Fruit fly (Drosophila melanogaster) whole organism, embryonic: ENCODE data around the gene RpS25.
A peak's percentile ranks its signal among the peaks of the same experiment; 100 is the strongest.

Source experiments
- Antp ChIP-seq: fragments of 200-800 bp; sonication (Bioruptor generic); optimal IDR thresholded peaks from 3 replicates; lab custom pipeline; 2016; ENCODE audit warnings: missing biosample characterization, missing genetic modification characterization
- CG10543 ChIP-seq: fragments of 200-800 bp; sonication (Bioruptor generic); optimal IDR thresholded peaks from 3 replicates; lab custom pipeline; 2017; ENCODE audit warnings: missing biosample characterization, mild to moderate bottlenecking, missing genetic modification characterization, moderate library complexity
- CG10979 ChIP-seq: fragments of 200-800 bp; sonication (Bioruptor generic); optimal IDR thresholded peaks from 2 replicates; lab custom pipeline; 2018; ENCODE audit warnings: missing biosample characterization, mild to moderate bottlenecking, missing genetic modification characterization, moderate library complexity
- CG11093 ChIP-seq: fragments of 200-800 bp; sonication (Bioruptor generic); IDR thresholded peaks from 3 replicates; pipeline ENCODE4 v1.3.6; 2022; ENCODE audit warnings: missing biosample characterization, missing genetic modification characterization
- CG14050 ChIP-seq: fragments of 200-800 bp; sonication (Bioruptor generic); IDR thresholded peaks from 3 replicates; pipeline ENCODE4 v1.3.6; 2022; ENCODE audit warnings: missing biosample characterization, missing genetic modification characterization
- CG1529 ChIP-seq: fragments of 200-800 bp; sonication (Bioruptor generic); optimal IDR thresholded peaks from 3 replicates; lab custom pipeline; 2018; ENCODE audit warnings: missing biosample characterization, missing genetic modification characterization
- CG1647 ChIP-seq: fragments of 200-800 bp; sonication (Bioruptor generic); optimal IDR thresholded peaks from 3 replicates; lab custom pipeline; 2016; ENCODE audit warnings: missing biosample characterization, missing genetic modification characterization
- CG17361 ChIP-seq: fragments of 200-800 bp; sonication (Bioruptor generic); IDR thresholded peaks from 3 replicates; pipeline ENCODE4 v1.3.6; 2022; ENCODE audit warnings: missing biosample characterization, missing genetic modification characterization
- CG17829 ChIP-seq: fragments of 200-800 bp; optimal IDR thresholded peaks from 2 replicates; lab custom pipeline; 2019; ENCODE audit warnings: missing biosample characterization, mild to moderate bottlenecking, missing genetic modification characterization, moderate library complexity
- CG18262 ChIP-seq: fragments of 200-800 bp; optimal IDR thresholded peaks from 3 replicates; lab custom pipeline; 2019; ENCODE audit warnings: missing biosample characterization, mild to moderate bottlenecking, missing genetic modification characterization, moderate library complexity
- CG2202 ChIP-seq: fragments of 200-800 bp; sonication (Bioruptor generic); optimal IDR thresholded peaks from 2 replicates; lab custom pipeline; 2018; ENCODE audit warnings: missing biosample characterization, mild to moderate bottlenecking, missing genetic modification characterization
- CG34422 ChIP-seq: fragments of 200-800 bp; sonication (Bioruptor generic); IDR thresholded peaks from 3 replicates; pipeline ENCODE4 v1.3.6; 2022; ENCODE audit warnings: missing biosample characterization, missing genetic modification characterization
- CG6791 ChIP-seq: fragments of 200-800 bp; sonication (Bioruptor generic); IDR thresholded peaks from 3 replicates; pipeline ENCODE4 v1.3.6; 2022; ENCODE audit warnings: missing biosample characterization, missing genetic modification characterization; ENCODE audit not compliant: partially characterized antibody
- CG8765 ChIP-seq: fragments of 200-800 bp; sonication (Bioruptor generic); IDR thresholded peaks from 2 replicates; pipeline ENCODE4 v1.3.6; 2022; ENCODE audit warnings: missing biosample characterization, missing genetic modification characterization
- CoRest ChIP-seq: fragments of 200-800 bp; sonication (Bioruptor generic); optimal IDR thresholded peaks from 3 replicates; lab custom pipeline; 2018; ENCODE audit warnings: missing biosample characterization, mild to moderate bottlenecking, missing genetic modification characterization, moderate library complexity
- D19B ChIP-seq: fragments of 200-800 bp; sonication (Bioruptor generic); optimal IDR thresholded peaks from 2 replicates; lab custom pipeline; 2017; ENCODE audit warnings: missing biosample characterization, mild to moderate bottlenecking, missing genetic modification characterization
- Doc3 ChIP-seq: fragments of 200-800 bp; sonication (Bioruptor generic); IDR thresholded peaks from 3 replicates; pipeline ENCODE4 v1.3.6; 2022; ENCODE audit warnings: missing biosample characterization, missing genetic modification characterization; ENCODE audit not compliant: partially characterized antibody
- Dp ChIP-seq: fragments of 200-800 bp; sonication (Bioruptor generic); optimal IDR thresholded peaks from 2 replicates; lab custom pipeline; 2018; ENCODE audit warnings: missing biosample characterization, mild to moderate bottlenecking, missing genetic modification characterization, moderate library complexity
- Ets65A ChIP-seq: fragments of 200-800 bp; sonication (Bioruptor generic); peaks from one replicate; lab custom pipeline; 2016; ENCODE audit warnings: missing biosample characterization, missing genetic modification characterization
- Hmr ChIP-seq: fragments of 200-800 bp; sonication (Bioruptor generic); optimal IDR thresholded peaks from 3 replicates; lab custom pipeline; 2017; ENCODE audit warnings: mild to moderate bottlenecking, missing biosample characterization, missing genetic modification reagents, missing genetic modification characterization
- Hr78 ChIP-seq, 2 experiments: fragments of 200-800 bp in 1 of 2; fragments of >200 bp in 1 of 2; sonication (Bioruptor generic) in 1 of 2; optimal IDR thresholded peaks; 2 replicates each; lab custom pipeline; 2017 to 2019; ENCODE audit warnings: missing biosample characterization in 2 of 2, missing genetic modification characterization in 2 of 2, mild to moderate bottlenecking in 1 of 2, moderate library complexity in 1 of 2
- Jarid2 ChIP-seq: fragments of 200-800 bp; sonication (Bioruptor generic); optimal IDR thresholded peaks from 3 replicates; lab custom pipeline; 2017; ENCODE audit warnings: mild to moderate bottlenecking, missing biosample characterization, missing genetic modification reagents, missing genetic modification characterization
- Kr ChIP-seq: fragments of 200-800 bp; sonication (Bioruptor generic); optimal IDR thresholded peaks from 2 replicates; lab custom pipeline; 2017; ENCODE audit warnings: missing biosample characterization, mild to moderate bottlenecking, missing genetic modification characterization
- Mes4 ChIP-seq: fragments of 200-800 bp; sonication (Bioruptor generic); optimal IDR thresholded peaks from 2 replicates; lab custom pipeline; 2016; ENCODE audit warnings: missing biosample characterization, missing genetic modification characterization
- PHDP ChIP-seq: fragments of 200-800 bp; sonication (Bioruptor generic); optimal IDR thresholded peaks from 3 replicates; lab custom pipeline; 2018; ENCODE audit warnings: missing biosample characterization, mild to moderate bottlenecking, missing genetic modification characterization, moderate library complexity
- Rx ChIP-seq: fragments of 200-800 bp; sonication (Bioruptor generic); IDR thresholded peaks from 2 replicates; pipeline ENCODE4 v1.3.6; 2022; ENCODE audit warnings: missing biosample characterization, missing genetic modification characterization
- Sry-β ChIP-seq: fragments of 200-800 bp; sonication (Bioruptor generic); optimal IDR thresholded peaks from 2 replicates; lab custom pipeline; 2018; ENCODE audit warnings: missing biosample characterization, mild to moderate bottlenecking, missing genetic modification characterization, moderate library complexity
- Trl ChIP-seq, 3 experiments: fragments of >200 bp in 2 of 3; fragments of 200-800 bp in 1 of 3; sonication (Bioruptor generic) in 1 of 3; optimal IDR thresholded peaks; 2 replicates in 1 of 3; 3 replicates in 2 of 3; lab custom pipeline; 2016 to 2017; ENCODE audit warnings: missing biosample characterization in 1 of 3, missing genetic modification characterization in 1 of 3
- Vsx1 ChIP-seq: fragments of 200-800 bp; sonication (Bioruptor generic); optimal IDR thresholded peaks from 2 replicates; lab custom pipeline; 2017; ENCODE audit warnings: missing biosample characterization, mild to moderate bottlenecking, missing genetic modification characterization, missing genetic modification reagents
- YL-1 ChIP-seq: fragments of 200-800 bp; sonication (Bioruptor generic); optimal IDR thresholded peaks from 3 replicates; lab custom pipeline; 2017; ENCODE audit warnings: missing biosample characterization, mild to moderate bottlenecking, missing genetic modification characterization
- bsh ChIP-seq, 2 experiments: fragments of 200-800 bp; sonication (Bioruptor generic); optimal IDR thresholded peaks; 2 replicates each; lab custom pipeline; 2017 to 2018; ENCODE audit warnings: mild to moderate bottlenecking in 2 of 2, missing biosample characterization in 2 of 2, missing genetic modification characterization in 2 of 2, moderate library complexity in 1 of 2
- chinmo ChIP-seq: fragments of 200-800 bp; sonication (Bioruptor generic); IDR thresholded peaks from 4 replicates; pipeline ENCODE4 v1.3.6; 2022; ENCODE audit warnings: missing biosample characterization, missing genetic modification characterization; ENCODE audit not compliant: partially characterized antibody
- croc ChIP-seq: fragments of 200-800 bp; sonication (Bioruptor generic); conservative IDR thresholded peaks from 3 replicates; pipeline ENCODE4 v1.3.6; 2022; ENCODE audit warnings: missing biosample characterization, missing genetic modification characterization
- dysf ChIP-seq: fragments of 200-800 bp; sonication (Bioruptor generic); IDR thresholded peaks from 3 replicates; pipeline ENCODE4 v1.3.6; 2022; ENCODE audit warnings: missing biosample characterization, missing genetic modification characterization
- fd102C ChIP-seq: fragments of 200-800 bp; sonication (Bioruptor generic); optimal IDR thresholded peaks from 2 replicates; lab custom pipeline; 2018; ENCODE audit warnings: missing biosample characterization, mild to moderate bottlenecking, missing genetic modification characterization, moderate library complexity
- lola ChIP-seq, 3 experiments: fragments of >200 bp in 2 of 3; fragments of 200-800 bp in 1 of 3; sonication (Bioruptor generic) in 1 of 3; optimal IDR thresholded peaks; 2 replicates each; lab custom pipeline; 2017 to 2019; ENCODE audit warnings: missing biosample characterization in 3 of 3, missing genetic modification characterization in 3 of 3, mild to moderate bottlenecking in 1 of 3, moderate library complexity in 1 of 3
- scrt ChIP-seq: fragments of 200-800 bp; sonication (Bioruptor generic); optimal IDR thresholded peaks from 2 replicates; lab custom pipeline; 2018; ENCODE audit warnings: missing biosample characterization, mild to moderate bottlenecking, missing genetic modification characterization, moderate library complexity
- slbo ChIP-seq: fragments of 200-800 bp; sonication (Bioruptor generic); IDR thresholded peaks from 2 replicates; pipeline ENCODE4 v1.3.6; 2022; ENCODE audit warnings: missing biosample characterization, missing genetic modification characterization
- slp2 ChIP-seq: fragments of 200-800 bp; sonication (Bioruptor generic); optimal IDR thresholded peaks from 2 replicates; lab custom pipeline; 2016; ENCODE audit warnings: missing biosample characterization, missing genetic modification characterization
- sug ChIP-seq: fragments of 200-800 bp; optimal IDR thresholded peaks from 2 replicates; lab custom pipeline; 2019; ENCODE audit warnings: missing biosample characterization, mild to moderate bottlenecking, missing genetic modification characterization, moderate library complexity
- tna ChIP-seq: fragments of 200-800 bp; sonication (Bioruptor generic); IDR thresholded peaks from 2 replicates; pipeline ENCODE4 v1.3.6; 2022; ENCODE audit warnings: missing biosample characterization, missing genetic modification characterization; ENCODE audit not compliant: partially characterized antibody
- wek ChIP-seq: fragments of 200-800 bp; sonication (Bioruptor generic); optimal IDR thresholded peaks from 3 replicates; lab custom pipeline; 2018; ENCODE audit warnings: missing biosample characterization, mild to moderate bottlenecking, missing genetic modification characterization, moderate library complexity
- wor ChIP-seq: fragments of 200-800 bp; sonication (Bioruptor generic); IDR thresholded peaks from 2 replicates; pipeline ENCODE4 v1.3.6; 2022; ENCODE audit warnings: missing biosample characterization, missing genetic modification characterization

Gene RpS25

dm6 chr3R:11200042-11200884 lies 15.8 kb downstream of the RpS25 start (continued):
- TF ChIP-seq Dp (GFP tag; lab: Kevin White, UChicago) = no peak
- TF ChIP-seq Jarid2 (GFP tag; lab: Kevin White, UChicago) = peak; percentile 35
- no peak for TF ChIP-seq PHDP (tag; lab: Kevin White, UChicago)
- 0 out of 4 replicates have a peak, but pooled peaks have one; percentile 34 for TF ChIP-seq chinmo (GFP tag; lab: Robert Waterston, UW)
- TF ChIP-seq fd102C (GFP tag; lab: Kevin White, UChicago) = no peak
- no peak for TF ChIP-seq tna
- no peak for TF ChIP-seq CG18262 (tag; lab: Kevin White, UChicago)
- no peak for TF ChIP-seq CG14050
- no peak for TF ChIP-seq YL-1 (GFP tag; lab: Kevin White, UChicago)
- peak; percentile 13; the same call in 1 of the 3 replicates for TF ChIP-seq CG34422 (GFP tag; lab: Robert Waterston, UW)
- peak; percentile 41 to 84 for TF ChIP-seq Trl (optimal IDR thresholded peaks at IDR 0.05; lab: Kevin White, UChicago)
- no peak for TF ChIP-seq Trl (GFP tag; optimal IDR thresholded peaks at IDR 0.05; lab: Kevin White, UChicago)
- TF ChIP-seq Hr78 (GFP tag; optimal IDR thresholded peaks at IDR 0.05; lab: Kevin White, UChicago) = no peak
- TF ChIP-seq CG17361 (GFP tag; lab: Robert Waterston, UW) = 0 out of 3 replicates have a peak, but pooled peaks have one; percentile 46
- no peak for TF ChIP-seq lola (GFP tag; optimal IDR thresholded peaks at IDR 0.05; lab: Kevin White, UChicago)
- TF ChIP-seq CG10979 (tag; lab: Kevin White, UChicago) = no peak
- TF ChIP-seq sug = peak; percentile 85
- no peak for TF ChIP-seq slp2
- TF ChIP-seq CoRest (tag; lab: Kevin White, UChicago) = no peak
- TF ChIP-seq CG6791 = no peak
- TF ChIP-seq Hmr (GFP tag; lab: Kevin White, UChicago) = no peak
- TF ChIP-seq CG2202 (tag; lab: Kevin White, UChicago) = no peak
- TF ChIP-seq wek (GFP tag; lab: Kevin White, UChicago) = peak; percentile 9
- no peak for TF ChIP-seq Doc3
- TF ChIP-seq slbo (GFP tag; lab: Robert Waterston, UW) = no peak
- no peak for TF ChIP-seq croc (GFP tag; lab: Robert Waterston, UW)
- no peak for TF ChIP-seq Mes4 (GFP tag; lab: Kevin White, UChicago)
- TF ChIP-seq Kr (GFP tag; lab: Kevin White, UChicago) = no peak
- TF ChIP-seq CG1529 (GFP tag; lab: Kevin White, UChicago) = peak; percentile 27
- peak; percentile 25 for TF ChIP-seq Ets65A (GFP tag; lab: Kevin White, UChicago)
- no peak for TF ChIP-seq Sry-β (GFP tag; lab: Kevin White, UChicago)
- no peak for TF ChIP-seq scrt (GFP tag; lab: Kevin White, UChicago)
- no peak for TF ChIP-seq D19B (GFP tag; lab: Kevin White, UChicago)
- TF ChIP-seq CG10543 (GFP tag; lab: Kevin White, UChicago) = peak; percentile 30
- no peak for TF ChIP-seq Rx (GFP tag; lab: Robert Waterston, UW)
- TF ChIP-seq CG1647 (GFP tag; lab: Kevin White, UChicago) = no peak
- TF ChIP-seq CG17829 (tag; lab: Kevin White, UChicago) = peak; percentile 14
- no peak for TF ChIP-seq bsh (GFP tag; optimal IDR thresholded peaks at IDR 0.05; lab: Kevin White, UChicago)
- no peak for TF ChIP-seq Antp (GFP tag; lab: Kevin White, UChicago)
- TF ChIP-seq dysf (GFP tag; lab: Robert Waterston, UW) = no peak
- no peak for TF ChIP-seq CG11093 (GFP tag; lab: Robert Waterston, UW)
- peak; percentile 41 for TF ChIP-seq Vsx1 (GFP tag; lab: Kevin White, UChicago)
- no peak for TF ChIP-seq wor (GFP tag; lab: Robert Waterston, UW)
- no peak for TF ChIP-seq CG8765
